Worm (Caenorhabditis elegans): ENCODE results near the gene ZK792.1.

The ZK792.1 gene

ce11 chrIV:11668001-11668400 is 8.4 kb downstream of the ZK792.1 start, which contains the start of gene atg-4.2:
TSS of gene atg-4.2 (plus strand) at chrIV:11668024.
- no peak for TF ChIP-seq sea-1 (GFP tag; conservative IDR thresholded peaks at IDR 0.05)
- TF ChIP-seq aly-1 (tag; optimal IDR thresholded peaks at IDR 0.05) = no peak
- no peak for TF ChIP-seq ama-1 (optimal IDR thresholded peaks at IDR 0.05)

DNA sequence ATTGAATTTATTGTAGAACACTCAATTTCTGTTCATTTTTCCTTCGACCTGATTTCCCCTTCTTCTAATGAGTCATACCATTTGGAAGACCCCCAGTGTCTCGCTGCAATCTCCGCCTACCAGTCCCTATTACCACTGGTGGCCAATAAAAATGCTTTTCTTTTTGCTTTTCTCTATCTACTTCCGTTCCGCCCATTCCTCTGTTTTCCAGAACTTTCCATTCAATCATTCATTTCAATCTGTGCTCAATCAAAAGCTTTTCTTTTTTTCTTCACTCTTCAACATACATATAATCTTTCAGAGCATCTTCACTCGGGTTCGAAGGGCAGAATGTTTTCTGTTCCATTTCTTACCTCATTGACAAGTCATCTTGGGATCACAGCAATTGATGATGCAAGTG is 13.9 kb downstream of the ZK792.1 start, which contains the start of gene inx-8:
inx-8 (plus strand) TSS at position 301 of the 400 bp plus-strand sequence.
- TF ChIP-seq ama-1 (optimal IDR thresholded peaks at IDR 0.05) (no peak), scrt-1 (GFP tag; IDR thresholded peaks at IDR 0.05) (no peak), tra-4 (tag; optimal IDR thresholded peaks at IDR 0.05) (no peak), ceh-36 (tag; optimal IDR thresholded peaks at IDR 0.05) (no peak), B0310.2 (tag; optimal IDR thresholded peaks at IDR 0.05) (no peak), tbx-37 (GFP tag; conservative IDR thresholded peaks at IDR 0.05) (no peak), tbx-11 (GFP tag; IDR thresholded peaks at IDR 0.05) (no peak), flt-1 (GFP tag; IDR thresholded peaks at IDR 0.05) (no peak), hmg-4 (GFP tag; optimal IDR thresholded peaks at IDR 0.05) (no peak), aly-1 (tag; optimal IDR thresholded peaks at IDR 0.05) (no peak), hnd-1 (tag; optimal IDR thresholded peaks at IDR 0.05) (no peak), F13C5.2 (tag; optimal IDR thresholded peaks at IDR 0.05) (no peak), hmbx-1 (tag; optimal IDR thresholded peaks at IDR 0.05) (no peak), sea-1 (GFP tag; conservative IDR thresholded peaks at IDR 0.05) (no peak), ets-7 (tag; optimal IDR thresholded peaks at IDR 0.05) (no peak), ceh-13 (GFP tag; optimal IDR thresholded peaks at IDR 0.05) (no peak), pes-1 (GFP tag; IDR thresholded peaks at IDR 0.05) (no peak)

- TF ChIP-seq flt-1 (GFP tag; IDR thresholded peaks at IDR 0.05) (no peak), aly-1 (tag; optimal IDR thresholded peaks at IDR 0.05) (no peak), tbx-11 (GFP tag; IDR thresholded peaks at IDR 0.05) (no peak), ceh-36 (tag; optimal IDR thresholded peaks at IDR 0.05) (no peak), sea-1 (GFP tag; conservative IDR thresholded peaks at IDR 0.05) (no peak), F13C5.2 (tag; optimal IDR thresholded peaks at IDR 0.05) (no peak), ama-1 (optimal IDR thresholded peaks at IDR 0.05) (no peak), ets-7 (tag; optimal IDR thresholded peaks at IDR 0.05) (no peak), tra-4 (tag; optimal IDR thresholded peaks at IDR 0.05) (no peak), tbx-37 (GFP tag; conservative IDR thresholded peaks at IDR 0.05) (no peak), hnd-1 (tag; optimal IDR thresholded peaks at IDR 0.05) (no peak), B0310.2 (tag; optimal IDR thresholded peaks at IDR 0.05) (no peak), scrt-1 (GFP tag; IDR thresholded peaks at IDR 0.05) (no peak), pes-1 (GFP tag; IDR thresholded peaks at IDR 0.05) (no peak)
Measured at ce11 chrIV:11676054-11676453, 16.4 kb downstream of the ZK792.1 start, which contains the start of gene inx-9. TSS of gene inx-9 (plus strand) at chrIV:11676354.

- TF ChIP-seq tra-4 (tag; optimal IDR thresholded peaks at IDR 0.05) (no peak), aly-1 (tag; optimal IDR thresholded peaks at IDR 0.05) (no peak), ceh-13 (GFP tag; optimal IDR thresholded peaks at IDR 0.05) (no peak), tbx-37 (GFP tag; conservative IDR thresholded peaks at IDR 0.05) (no peak), tbx-11 (GFP tag; IDR thresholded peaks at IDR 0.05) (no peak), scrt-1 (GFP tag; IDR thresholded peaks at IDR 0.05) (no peak), sea-1 (GFP tag; conservative IDR thresholded peaks at IDR 0.05) (no peak), hnd-1 (tag; optimal IDR thresholded peaks at IDR 0.05) (no peak), pes-1 (GFP tag; IDR thresholded peaks at IDR 0.05) (no peak), F13C5.2 (tag; optimal IDR thresholded peaks at IDR 0.05) (no peak), B0310.2 (tag; optimal IDR thresholded peaks at IDR 0.05) (no peak), flt-1 (GFP tag; IDR thresholded peaks at IDR 0.05) (no peak), hmg-4 (GFP tag; optimal IDR thresholded peaks at IDR 0.05) (no peak), ama-1 (optimal IDR thresholded peaks at IDR 0.05) (no peak), hmbx-1 (tag; optimal IDR thresholded peaks at IDR 0.05) (no peak), ceh-36 (tag; optimal IDR thresholded peaks at IDR 0.05) (no peak)
Measured at ce11 chrIV:11681905-11682304, 22.3 kb downstream of the ZK792.1 start, which contains the start of gene ZK792.4. TSS of gene ZK792.4 (minus strand) at chrIV:11682005.

DNA sequence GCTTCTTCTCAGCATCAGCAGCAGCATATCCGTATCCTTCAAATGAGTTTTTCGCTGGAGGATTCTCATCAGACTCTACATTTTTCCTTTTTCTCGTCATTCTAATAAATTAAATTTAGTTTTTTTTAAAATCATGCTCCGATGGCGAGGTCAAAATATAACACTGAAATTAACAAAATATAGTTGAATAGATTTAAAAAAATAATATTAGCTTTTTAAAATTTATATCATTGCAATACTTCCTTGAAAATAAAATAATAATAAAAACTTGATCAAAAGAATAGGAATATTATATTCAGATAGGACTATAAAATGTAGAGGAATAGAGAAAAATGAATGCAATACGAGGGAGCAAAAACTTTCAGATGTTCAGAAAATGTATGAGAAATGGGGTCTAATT is 28.4 kb downstream of the ZK792.1 start, which contains the start of gene ZK792.5:
ZK792.5 (minus strand) TSS at position 101 of the 400 bp plus-strand sequence.
- TF ChIP-seq hmg-4 (GFP tag; optimal IDR thresholded peaks at IDR 0.05) = no peak
- TF ChIP-seq hmbx-1 (tag; optimal IDR thresholded peaks at IDR 0.05) = no peak
- TF ChIP-seq tra-4 (tag; optimal IDR thresholded peaks at IDR 0.05) = no peak
- TF ChIP-seq ama-1 (optimal IDR thresholded peaks at IDR 0.05) = no peak
- TF ChIP-seq scrt-1 (GFP tag; IDR thresholded peaks at IDR 0.05) = no peak
- TF ChIP-seq tbx-37 (GFP tag; conservative IDR thresholded peaks at IDR 0.05) = no peak
- no peak for TF ChIP-seq tbx-11 (GFP tag; IDR thresholded peaks at IDR 0.05)

DNA sequence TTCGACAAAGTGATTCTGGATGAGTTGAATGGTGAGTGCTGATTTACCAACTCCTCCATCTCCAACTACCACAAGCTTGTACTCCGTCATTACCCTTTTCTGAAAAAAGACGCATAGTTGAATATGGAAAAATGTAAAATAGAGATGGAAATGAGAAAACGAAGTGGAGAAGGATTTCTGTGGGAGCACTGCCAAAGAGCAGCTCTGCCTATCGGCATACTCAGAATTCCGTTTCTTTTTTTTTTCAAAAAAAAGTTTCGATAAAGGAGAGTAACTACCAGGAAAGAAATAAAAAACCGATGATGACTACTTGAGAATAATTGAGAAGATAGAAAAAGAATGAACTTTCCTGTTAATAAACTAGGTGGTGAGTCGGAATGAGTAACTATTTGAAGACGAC is 31.3 kb downstream of the ZK792.1 start, which contains the start of gene let-60:
let-60 (minus strand) TSS at position 101 of the 400 bp plus-strand sequence.
- no peak for TF ChIP-seq ets-7 (tag; optimal IDR thresholded peaks at IDR 0.05)
- TF ChIP-seq aly-1 (tag; optimal IDR thresholded peaks at IDR 0.05) = no peak
- TF ChIP-seq tbx-11 (GFP tag; IDR thresholded peaks at IDR 0.05) = no peak
- TF ChIP-seq ceh-13 (GFP tag; optimal IDR thresholded peaks at IDR 0.05) = no peak
- no peak for TF ChIP-seq hmbx-1 (tag; optimal IDR thresholded peaks at IDR 0.05)
- no peak for TF ChIP-seq tra-4 (tag; optimal IDR thresholded peaks at IDR 0.05)
- TF ChIP-seq scrt-1 (GFP tag; IDR thresholded peaks at IDR 0.05) = no peak
- TF ChIP-seq sea-1 (GFP tag; conservative IDR thresholded peaks at IDR 0.05) = no peak
- TF ChIP-seq tbx-37 (GFP tag; conservative IDR thresholded peaks at IDR 0.05) = no peak
- TF ChIP-seq ceh-36 (tag; optimal IDR thresholded peaks at IDR 0.05) = no peak
- no peak for TF ChIP-seq pes-1 (GFP tag; IDR thresholded peaks at IDR 0.05)
- TF ChIP-seq F13C5.2 (tag; optimal IDR thresholded peaks at IDR 0.05) = no peak
- TF ChIP-seq ama-1 (optimal IDR thresholded peaks at IDR 0.05) = no peak
- TF ChIP-seq flt-1 (GFP tag; IDR thresholded peaks at IDR 0.05) = no peak

ce11 chrIV:11691524-11691923 is 31.9 kb downstream of the ZK792.1 start:
- TF ChIP-seq tbx-11 (GFP tag; IDR thresholded peaks at IDR 0.05) = no peak
- TF ChIP-seq pes-1 (GFP tag; IDR thresholded peaks at IDR 0.05) = no peak
- TF ChIP-seq aly-1 (tag; optimal IDR thresholded peaks at IDR 0.05) = no peak
- TF ChIP-seq ama-1 (optimal IDR thresholded peaks at IDR 0.05) = no peak
- no peak for TF ChIP-seq flt-1 (GFP tag; IDR thresholded peaks at IDR 0.05)
- no peak for TF ChIP-seq ceh-13 (GFP tag; optimal IDR thresholded peaks at IDR 0.05)
- no peak for TF ChIP-seq sea-1 (GFP tag; conservative IDR thresholded peaks at IDR 0.05)
- TF ChIP-seq scrt-1 (GFP tag; IDR thresholded peaks at IDR 0.05) = no peak
- no peak for TF ChIP-seq hmg-4 (GFP tag; optimal IDR thresholded peaks at IDR 0.05)
- TF ChIP-seq hnd-1 (tag; optimal IDR thresholded peaks at IDR 0.05) = no peak
- TF ChIP-seq tra-4 (tag; optimal IDR thresholded peaks at IDR 0.05) = no peak
- no peak for TF ChIP-seq tbx-37 (GFP tag; conservative IDR thresholded peaks at IDR 0.05)
- TF ChIP-seq B0310.2 (tag; optimal IDR thresholded peaks at IDR 0.05) = no peak
- TF ChIP-seq ets-7 (tag; optimal IDR thresholded peaks at IDR 0.05) = no peak
- TF ChIP-seq hmbx-1 (tag; optimal IDR thresholded peaks at IDR 0.05) = no peak
- no peak for TF ChIP-seq F13C5.2 (tag; optimal IDR thresholded peaks at IDR 0.05)
- TF ChIP-seq ceh-36 (tag; optimal IDR thresholded peaks at IDR 0.05) = no peak

Data from whole organism, early embryonic.